Worm (Caenorhabditis elegans) whole organism, mixed stage, embryonic: Measurements from ENCODE around the gene sel-1.

Experiments used
- M03D4.4 ChIP-seq: sonication (generic microtip); optimal IDR thresholded peaks from 2 replicates; lab custom pipeline; 2017; ENCODE audit warnings: mild to moderate bottlenecking, missing genetic modification characterization, missing compliant biosample characterization
- bed-3 ChIP-seq: fragments of 200-800 bp; sonication (Bioruptor generic); optimal IDR thresholded peaks from 3 replicates; lab custom pipeline; 2018; ENCODE audit warnings: mild to moderate bottlenecking, missing genetic modification characterization, moderate library complexity, missing compliant biosample characterization
- blmp-1 ChIP-seq: fragments of 150-350 bp; optimal IDR thresholded peaks from 2 replicates; lab custom pipeline; 2014; ENCODE audit warnings: missing biosample characterization, missing genetic modification characterization
- ceh-39 ChIP-seq: fragments of 150-350 bp; optimal IDR thresholded peaks from 2 replicates; lab custom pipeline; 2014; ENCODE audit warnings: missing biosample characterization, missing genetic modification characterization
- ceh-43 ChIP-seq: fragments of 200-800 bp; sonication (Bioruptor generic); optimal IDR thresholded peaks from 2 replicates; lab custom pipeline; 2018; ENCODE audit warnings: mild to moderate bottlenecking, missing genetic modification characterization, moderate library complexity, missing compliant biosample characterization
- ceh-83 ChIP-seq: fragments of 200-800 bp; sonication (Bioruptor generic); optimal IDR thresholded peaks from 2 replicates; lab custom pipeline; 2018; ENCODE audit warnings: mild to moderate bottlenecking, missing genetic modification characterization, missing compliant biosample characterization
- ces-1 ChIP-seq: fragments of 150-350 bp; optimal IDR thresholded peaks from 2 replicates; lab custom pipeline; 2014; ENCODE audit warnings: missing biosample characterization, missing genetic modification reagents, missing genetic modification characterization
- cnd-1 ChIP-seq: fragments of 200-800 bp; sonication (Bioruptor generic); optimal IDR thresholded peaks from 2 replicates; lab custom pipeline; 2018; ENCODE audit warnings: mild to moderate bottlenecking, missing genetic modification characterization, missing compliant biosample characterization
- drap-1 ChIP-seq: fragments of 200-800 bp; sonication (Bioruptor generic); optimal IDR thresholded peaks from 3 replicates; lab custom pipeline; 2018; ENCODE audit warnings: mild to moderate bottlenecking, missing genetic modification characterization, missing compliant biosample characterization
- elt-1 ChIP-seq: sonication (generic microtip); optimal IDR thresholded peaks from 2 replicates; lab custom pipeline; 2017; ENCODE audit warnings: missing genetic modification characterization, mild to moderate bottlenecking, missing compliant biosample characterization, antibody characterized with exemption, moderate library complexity, borderline replicate concordance; ENCODE audit not compliant: insufficient read depth
- elt-3 ChIP-seq: fragments of 150-350 bp; optimal IDR thresholded peaks from 2 replicates; lab custom pipeline; 2014; ENCODE audit warnings: missing biosample characterization, missing genetic modification characterization
- flh-1 ChIP-seq: fragments of 200-800 bp; sonication (Bioruptor generic); optimal IDR thresholded peaks from 2 replicates; lab custom pipeline; 2018; ENCODE audit warnings: mild to moderate bottlenecking, missing genetic modification characterization, moderate library complexity, missing compliant biosample characterization
- hlh-1 ChIP-seq: fragments of 150-350 bp; optimal IDR thresholded peaks from 2 replicates; lab custom pipeline; 2014; ENCODE audit warnings: missing biosample characterization, missing genetic modification reagents, missing genetic modification characterization
- lin-13 ChIP-seq: fragments of 150-350 bp; optimal IDR thresholded peaks from 2 replicates; lab custom pipeline; 2014; ENCODE audit warnings: missing biosample characterization, missing genetic modification characterization
- lsy-2 ChIP-seq: fragments of 150-350 bp; optimal IDR thresholded peaks from 2 replicates; lab custom pipeline; 2014; ENCODE audit warnings: missing biosample characterization, missing genetic modification characterization
- mep-1 ChIP-seq: fragments of 150-350 bp; optimal IDR thresholded peaks from 2 replicates; lab custom pipeline; 2017; ENCODE audit warnings: missing biosample characterization, missing genetic modification reagents, missing genetic modification characterization, inconsistent platforms
- mls-2 ChIP-seq: sonication (generic microtip); optimal IDR thresholded peaks from 2 replicates; lab custom pipeline; 2016; ENCODE audit warnings: mild to moderate bottlenecking, missing genetic modification characterization, moderate library complexity, missing compliant biosample characterization
- nhr-12 ChIP-seq: fragments of 150-350 bp; optimal IDR thresholded peaks from 2 replicates; lab custom pipeline; 2014; ENCODE audit warnings: missing biosample characterization, missing genetic modification characterization
- nhr-237 ChIP-seq: fragments of 150-350 bp; optimal IDR thresholded peaks from 2 replicates; lab custom pipeline; 2014; ENCODE audit warnings: missing biosample characterization, missing genetic modification characterization
- nhr-28 ChIP-seq: fragments of 150-350 bp; optimal IDR thresholded peaks from 2 replicates; lab custom pipeline; 2014; ENCODE audit warnings: missing biosample characterization, missing genetic modification characterization
- pha-4 ChIP-seq: fragments of 150-350 bp; optimal IDR thresholded peaks from 2 replicates; lab custom pipeline; 2018; ENCODE audit warnings: missing biosample characterization, missing genetic modification reagents, missing genetic modification characterization
- sem-2 ChIP-seq: fragments of 200-800 bp; sonication (Bioruptor generic); optimal IDR thresholded peaks from 2 replicates; lab custom pipeline; 2018; ENCODE audit warnings: mild to moderate bottlenecking, missing genetic modification characterization, missing compliant biosample characterization
- snpc-4 ChIP-seq: fragments of 150-350 bp; optimal IDR thresholded peaks from 2 replicates; lab custom pipeline; 2014; ENCODE audit warnings: missing biosample characterization, missing genetic modification characterization
- tbx-8 ChIP-seq: fragments of 200-800 bp; sonication (Bioruptor generic); optimal IDR thresholded peaks from 2 replicates; lab custom pipeline; 2018; ENCODE audit warnings: mild to moderate bottlenecking, missing genetic modification characterization, moderate library complexity, missing compliant biosample characterization
- unc-120 ChIP-seq: sonication (generic microtip); optimal IDR thresholded peaks from 2 replicates; lab custom pipeline; 2017; ENCODE audit warnings: missing genetic modification characterization, missing compliant biosample characterization; ENCODE audit not compliant: poor library complexity, severe bottlenecking
- unc-39 ChIP-seq: fragments of 150-350 bp; optimal IDR thresholded peaks from 2 replicates; lab custom pipeline; 2014; ENCODE audit warnings: missing biosample characterization, missing genetic modification characterization
- unc-62 ChIP-seq: fragments of 150-350 bp; optimal IDR thresholded peaks from 2 replicates; lab custom pipeline; 2014; ENCODE audit warnings: missing biosample characterization, missing genetic modification reagents, missing genetic modification characterization
- zip-8 ChIP-seq: fragments of 150-350 bp; optimal IDR thresholded peaks from 2 replicates; lab custom pipeline; 2014; ENCODE audit warnings: missing biosample characterization, missing genetic modification characterization
- ztf-11 ChIP-seq: fragments of 150-350 bp; optimal IDR thresholded peaks from 2 replicates; lab custom pipeline; 2014; ENCODE audit warnings: missing biosample characterization, missing genetic modification characterization

Gene sel-1

ce11 chrV:12575846-12576245, 15.3 kb downstream of the sel-1 start:
- TF ChIP-seq flh-1 (GFP tag; lab: Kevin White, UChicago) = no peak
- no peak for TF ChIP-seq pha-4 (tag; lab: Kevin White, UChicago)
- TF ChIP-seq ceh-43 (GFP tag; lab: Kevin White, UChicago) = no peak
- TF ChIP-seq hlh-1 (tag; lab: Kevin White, UChicago) = no peak
- no peak for TF ChIP-seq nhr-237 (tag; lab: Kevin White, UChicago)
- no peak for TF ChIP-seq unc-120 (tag; lab: Kevin White, UChicago)

ce11 chrV:12576495-12576947, 16.0 kb downstream of the sel-1 start, which contains the start of gene grl-23:
Gene grl-23 (minus strand): TSS chrV:12576897.
- TF ChIP-seq nhr-28 (tag; lab: Kevin White, UChicago) = no peak
- no peak for TF ChIP-seq lsy-2
- no peak for TF ChIP-seq mep-1 (tag; lab: Kevin White, UChicago)

- TF ChIP-seq lin-13 = no peak
- TF ChIP-seq unc-62 = no peak
- no peak for TF ChIP-seq drap-1
- TF ChIP-seq ztf-11 (tag; lab: Kevin White, UChicago) = no peak
- no peak for TF ChIP-seq zip-8
- TF ChIP-seq mep-1 (tag; lab: Kevin White, UChicago) = no peak
- no peak for TF ChIP-seq unc-120 (tag; lab: Kevin White, UChicago)
- TF ChIP-seq elt-1 (tag; lab: Kevin White, UChicago) = no peak
- no peak for TF ChIP-seq snpc-4 (tag; lab: Kevin White, UChicago)
- no peak for TF ChIP-seq elt-3
- no peak for TF ChIP-seq bed-3 (GFP tag; lab: Kevin White, UChicago)
- no peak for TF ChIP-seq blmp-1 (tag; lab: Kevin White, UChicago)
- no peak for TF ChIP-seq M03D4.4 (tag; lab: Kevin White, UChicago)
- no peak for TF ChIP-seq ceh-43 (GFP tag; lab: Kevin White, UChicago)
- TF ChIP-seq ceh-83 (GFP tag; lab: Kevin White, UChicago) = no peak
Observed at ce11 chrV:12579299-12579698, 18.8 kb downstream of the sel-1 start, which contains the start of gene E02A10.3. Gene E02A10.3 (plus strand): TSS chrV:12579599.

ce11 chrV:12583421-12583820, 22.9 kb downstream of the sel-1 start:
- TF ChIP-seq ces-1 (GFP tag; lab: Kevin White, UChicago) (peak; percentile 94), hlh-1 (tag; lab: Kevin White, UChicago) (no peak)

ce11 chrV:12584771-12585170, 24.2 kb downstream of the sel-1 start:
- TF ChIP-seq blmp-1 (tag; lab: Kevin White, UChicago) = no peak
- no peak for TF ChIP-seq lin-13
- TF ChIP-seq flh-1 (GFP tag; lab: Kevin White, UChicago) = no peak
- TF ChIP-seq ceh-39 = no peak
- no peak for TF ChIP-seq unc-62
- no peak for TF ChIP-seq sem-2 (GFP tag; lab: Kevin White, UChicago)
- TF ChIP-seq nhr-12 = no peak
- no peak for TF ChIP-seq hlh-1 (tag; lab: Kevin White, UChicago)
- TF ChIP-seq nhr-28 (tag; lab: Kevin White, UChicago) = no peak
- no peak for TF ChIP-seq elt-3
- TF ChIP-seq mls-2 = no peak
- TF ChIP-seq cnd-1 (tag; lab: Kevin White, UChicago) = no peak
- TF ChIP-seq unc-39 (tag; lab: Kevin White, UChicago) = no peak

ce11 chrV:12586793-12587192, 26.3 kb downstream of the sel-1 start:
- TF ChIP-seq cnd-1 (tag; lab: Kevin White, UChicago) (no peak), lsy-2 (no peak), blmp-1 (tag; lab: Kevin White, UChicago) (no peak), elt-1 (tag; lab: Kevin White, UChicago) (no peak), nhr-237 (tag; lab: Kevin White, UChicago) (no peak), unc-62 (no peak), nhr-28 (tag; lab: Kevin White, UChicago) (no peak), bed-3 (GFP tag; lab: Kevin White, UChicago) (no peak), tbx-8 (GFP tag; lab: Kevin White, UChicago) (no peak)
- TF ChIP-seq, all 35 proteins: peak for 0
